Fruit fly (Drosophila melanogaster) Kc167 (cell line): ENCODE measurements around the gene CG12607.

Source experiments
- Myc ChIP-seq: fragments of >200 bp; optimal IDR thresholded peaks from 2 replicates; lab custom pipeline; 2017; ENCODE audit warnings: missing external identifiers
- Sin3A ChIP-seq: fragments of >200 bp; optimal IDR thresholded peaks from 2 replicates; lab custom pipeline; 2018; ENCODE audit warnings: missing external identifiers
- h ChIP-seq: fragments of >200 bp; optimal IDR thresholded peaks from 3 replicates; lab custom pipeline; 2018; ENCODE audit warnings: missing external identifiers
- insv ChIP-seq: fragments of >200 bp; optimal IDR thresholded peaks from 3 replicates; lab custom pipeline; 2018; ENCODE audit warnings: missing external identifiers
- psq ChIP-seq: fragments of >200 bp; optimal IDR thresholded peaks from 2 replicates; lab custom pipeline; 2017; ENCODE audit warnings: missing external identifiers
- ttk ChIP-seq: sonication (Bioruptor generic); optimal IDR thresholded peaks from 2 replicates; lab custom pipeline; 2017; ENCODE audit warnings: missing external identifiers

dm6 chr3L:4413800-4414446 is 32.5 kb upstream of the CG12607 start:
- TF ChIP-seq Myc (lab: Kevin White, UChicago) (no peak), h (no peak), psq (lab: Kevin White, UChicago) (no peak), Sin3A (no peak), insv (lab: Kevin White, UChicago) (no peak), ttk (lab: Kevin White, UChicago) (no peak)
